Worm (Caenorhabditis elegans) whole organism, L1 larva: ENCODE results near the gene his-71.

Experiments
- ces-1 ChIP-seq: fragments of 150-350 bp; optimal IDR thresholded peaks from 2 replicates; lab custom pipeline; 2014; ENCODE audit warnings: missing biosample characterization, missing genetic modification reagents, missing genetic modification characterization
- elt-3 ChIP-seq, 6 experiments: fragments of 150-350 bp in 1 of 6; sonication (generic microtip); optimal IDR thresholded peaks; 2 replicates each; lab custom pipeline; 2017 to 2018; ENCODE audit warnings: missing biosample characterization in 6 of 6, missing genetic modification characterization in 6 of 6, inconsistent platforms in 1 of 6
- fkh-10 ChIP-seq: sonication (generic microtip); optimal IDR thresholded peaks from 2 replicates; lab custom pipeline; 2017; ENCODE audit warnings: missing biosample characterization, missing genetic modification reagents, missing genetic modification characterization
- fos-1 ChIP-seq: fragments of 150-350 bp; optimal IDR thresholded peaks from 2 replicates; lab custom pipeline; 2014; ENCODE audit warnings: missing biosample characterization, missing genetic modification characterization
- isw-1 ChIP-seq: fragments of 200-800 bp; sonication (Bioruptor generic); IDR thresholded peaks from 2 replicates; pipeline ENCODE4 v1.3.6; 2022; ENCODE audit warnings: missing genetic modification characterization, missing compliant biosample characterization
- lin-15B ChIP-seq: fragments of 150-350 bp; sonication (generic microtip); optimal IDR thresholded peaks from 3 replicates; lab custom pipeline; 2014; ENCODE audit warnings: missing biosample characterization, missing genetic modification characterization
- nhr-11 ChIP-seq: fragments of 150-350 bp; optimal IDR thresholded peaks from 2 replicates; lab custom pipeline; 2014; ENCODE audit warnings: missing biosample characterization, missing genetic modification characterization
- nhr-20 ChIP-seq: sonication (generic microtip); optimal IDR thresholded peaks from 2 replicates; lab custom pipeline; 2016; ENCODE audit warnings: mild to moderate bottlenecking, missing genetic modification characterization, missing compliant biosample characterization
- nhr-237 ChIP-seq: fragments of 150-350 bp; optimal IDR thresholded peaks from 2 replicates; lab custom pipeline; 2014; ENCODE audit warnings: missing biosample characterization, missing genetic modification characterization
- nhr-28 ChIP-seq: fragments of 150-350 bp; optimal IDR thresholded peaks from 2 replicates; lab custom pipeline; 2014; ENCODE audit warnings: missing biosample characterization, missing genetic modification characterization
- pax-3 ChIP-seq: fragments of 200-800 bp; sonication (Bioruptor generic); optimal IDR thresholded peaks from 2 replicates; lab custom pipeline; 2018; ENCODE audit warnings: mild to moderate bottlenecking, missing genetic modification characterization, moderate library complexity, missing compliant biosample characterization
- snu-23 ChIP-seq: sonication (generic microtip); optimal IDR thresholded peaks from 2 replicates; lab custom pipeline; 2016; ENCODE audit warnings: missing genetic modification characterization, missing compliant biosample characterization
- zag-1 ChIP-seq: fragments of 150-350 bp; optimal IDR thresholded peaks from 2 replicates; lab custom pipeline; 2014; ENCODE audit warnings: missing biosample characterization, missing genetic modification characterization
- ztf-11 ChIP-seq, 2 experiments: sonication (generic microtip); optimal IDR thresholded peaks; 2 replicates each; lab custom pipeline; 2016 to 2017; ENCODE audit warnings: missing genetic modification characterization in 2 of 2, missing biosample characterization in 1 of 2, missing compliant biosample characterization in 1 of 2

- TF ChIP-seq isw-1 (GFP tag; lab: Robert Waterston, UW) (no peak), nhr-20 (tag; lab: Kevin White, UChicago) (no peak), nhr-11 (tag; lab: Kevin White, UChicago) (no peak), snu-23 (no peak), nhr-28 (tag; lab: Kevin White, UChicago) (no peak), pax-3 (no peak), nhr-237 (tag; lab: Kevin White, UChicago) (no peak), fos-1 (tag; lab: Kevin White, UChicago) (no peak), fkh-10 (no peak), ztf-11 (tag; optimal IDR thresholded peaks at IDR 0.05; lab: Kevin White, UChicago) (no peak), ces-1 (GFP tag; lab: Kevin White, UChicago) (no peak), elt-3 (tag; optimal IDR thresholded peaks at IDR 0.05; lab: Kevin White, UChicago) (no peak), lin-15B (no peak), zag-1 (tag; lab: Kevin White, UChicago) (no peak)
These were observed 48.2 kb upstream of the his-71 start for ce11 chrX:8030032-8030431.
